Worm (Caenorhabditis elegans) whole organism, mixed stage, embryonic: ENCODE measurements around the gene vps-35.

Source experiments
- M03D4.4 ChIP-seq: sonication (generic microtip); optimal IDR thresholded peaks from 2 replicates; lab custom pipeline; 2017; ENCODE audit warnings: mild to moderate bottlenecking, missing genetic modification characterization, missing compliant biosample characterization
- ceh-39 ChIP-seq: fragments of 150-350 bp; optimal IDR thresholded peaks from 2 replicates; lab custom pipeline; 2014; ENCODE audit warnings: missing biosample characterization, missing genetic modification characterization
- ceh-43 ChIP-seq: fragments of 200-800 bp; sonication (Bioruptor generic); optimal IDR thresholded peaks from 2 replicates; lab custom pipeline; 2018; ENCODE audit warnings: mild to moderate bottlenecking, missing genetic modification characterization, moderate library complexity, missing compliant biosample characterization
- ces-1 ChIP-seq: fragments of 150-350 bp; optimal IDR thresholded peaks from 2 replicates; lab custom pipeline; 2014; ENCODE audit warnings: missing biosample characterization, missing genetic modification reagents, missing genetic modification characterization
- ham-2 ChIP-seq: fragments of 200-800 bp; sonication (Bioruptor generic); optimal IDR thresholded peaks from 2 replicates; lab custom pipeline; 2018; ENCODE audit warnings: mild to moderate bottlenecking, missing genetic modification characterization, missing compliant biosample characterization
- lin-32 ChIP-seq: fragments of 200-800 bp; sonication (Bioruptor generic); optimal IDR thresholded peaks from 2 replicates; lab custom pipeline; 2018; ENCODE audit warnings: mild to moderate bottlenecking, missing genetic modification characterization, missing compliant biosample characterization
- lsy-2 ChIP-seq: fragments of 150-350 bp; optimal IDR thresholded peaks from 2 replicates; lab custom pipeline; 2014; ENCODE audit warnings: missing biosample characterization, missing genetic modification characterization
- mab-5 ChIP-seq: fragments of 150-350 bp; optimal IDR thresholded peaks from 2 replicates; lab custom pipeline; 2014; ENCODE audit warnings: missing biosample characterization, missing genetic modification characterization
- mep-1 ChIP-seq: fragments of 150-350 bp; optimal IDR thresholded peaks from 2 replicates; lab custom pipeline; 2017; ENCODE audit warnings: missing biosample characterization, missing genetic modification reagents, missing genetic modification characterization, inconsistent platforms
- mls-2 ChIP-seq: sonication (generic microtip); optimal IDR thresholded peaks from 2 replicates; lab custom pipeline; 2016; ENCODE audit warnings: mild to moderate bottlenecking, missing genetic modification characterization, moderate library complexity, missing compliant biosample characterization
- nhr-12 ChIP-seq: fragments of 150-350 bp; optimal IDR thresholded peaks from 2 replicates; lab custom pipeline; 2014; ENCODE audit warnings: missing biosample characterization, missing genetic modification characterization
- nhr-2 ChIP-seq: fragments of 150-350 bp; optimal IDR thresholded peaks from 2 replicates; lab custom pipeline; 2014; ENCODE audit warnings: missing biosample characterization, missing genetic modification characterization
- nhr-237 ChIP-seq: fragments of 150-350 bp; optimal IDR thresholded peaks from 2 replicates; lab custom pipeline; 2014; ENCODE audit warnings: missing biosample characterization, missing genetic modification characterization
- nhr-28 ChIP-seq: fragments of 150-350 bp; optimal IDR thresholded peaks from 2 replicates; lab custom pipeline; 2014; ENCODE audit warnings: missing biosample characterization, missing genetic modification characterization
- nhr-76 ChIP-seq: sonication (generic microtip); optimal IDR thresholded peaks from 2 replicates; lab custom pipeline; 2017; ENCODE audit warnings: missing biosample characterization, missing genetic modification characterization
- pha-4 ChIP-seq: fragments of 150-350 bp; optimal IDR thresholded peaks from 2 replicates; lab custom pipeline; 2018; ENCODE audit warnings: missing biosample characterization, missing genetic modification reagents, missing genetic modification characterization
- sem-2 ChIP-seq: fragments of 200-800 bp; sonication (Bioruptor generic); optimal IDR thresholded peaks from 2 replicates; lab custom pipeline; 2018; ENCODE audit warnings: mild to moderate bottlenecking, missing genetic modification characterization, missing compliant biosample characterization
- snpc-4 ChIP-seq: fragments of 150-350 bp; optimal IDR thresholded peaks from 2 replicates; lab custom pipeline; 2014; ENCODE audit warnings: missing biosample characterization, missing genetic modification characterization
- sptf-1 ChIP-seq: sonication (generic microtip); optimal IDR thresholded peaks from 2 replicates; lab custom pipeline; 2017; ENCODE audit warnings: mild to moderate bottlenecking, missing genetic modification characterization, moderate library complexity, missing compliant biosample characterization
- tbx-8 ChIP-seq: fragments of 200-800 bp; sonication (Bioruptor generic); optimal IDR thresholded peaks from 2 replicates; lab custom pipeline; 2018; ENCODE audit warnings: mild to moderate bottlenecking, missing genetic modification characterization, moderate library complexity, missing compliant biosample characterization
- unc-120 ChIP-seq: sonication (generic microtip); optimal IDR thresholded peaks from 2 replicates; lab custom pipeline; 2017; ENCODE audit warnings: missing genetic modification characterization, missing compliant biosample characterization; ENCODE audit not compliant: poor library complexity, severe bottlenecking
- unc-39 ChIP-seq: fragments of 150-350 bp; optimal IDR thresholded peaks from 2 replicates; lab custom pipeline; 2014; ENCODE audit warnings: missing biosample characterization, missing genetic modification characterization
- zip-8 ChIP-seq: fragments of 150-350 bp; optimal IDR thresholded peaks from 2 replicates; lab custom pipeline; 2014; ENCODE audit warnings: missing biosample characterization, missing genetic modification characterization
- ztf-11 ChIP-seq: fragments of 150-350 bp; optimal IDR thresholded peaks from 2 replicates; lab custom pipeline; 2014; ENCODE audit warnings: missing biosample characterization, missing genetic modification characterization

vps-35 gene

DNA sequence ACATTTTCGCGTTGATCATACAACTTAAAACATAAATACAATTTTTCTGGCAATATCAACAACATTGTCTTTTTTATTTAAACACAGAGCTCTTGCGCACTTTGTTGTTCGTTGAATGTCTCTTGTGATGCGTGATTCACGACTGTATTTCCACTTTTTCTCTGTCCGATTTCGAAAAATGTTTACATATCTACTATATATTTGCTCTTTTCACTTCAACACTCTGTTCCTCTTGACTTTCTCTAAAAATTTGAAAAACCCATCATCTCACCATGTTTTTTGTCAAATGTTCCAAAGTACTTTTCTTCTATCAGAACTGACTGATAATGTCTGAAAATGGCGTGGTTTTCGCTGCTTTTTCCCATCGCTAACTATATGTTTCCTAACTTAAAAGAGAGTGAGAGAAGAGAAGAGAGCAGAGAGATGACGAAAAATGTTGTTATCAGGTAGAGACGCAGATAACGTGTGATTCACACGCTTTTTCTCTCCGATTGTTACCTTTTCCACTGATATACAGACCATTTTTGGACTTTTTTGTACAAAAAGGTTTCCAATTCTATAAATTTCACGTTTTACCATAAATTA is 4.4 kb downstream of the vps-35 start:
- TF ChIP-seq nhr-28 (tag; lab: Kevin White, UChicago) (no peak), unc-120 (peak; percentile 15), nhr-76 (tag; lab: Kevin White, UChicago) (no peak), mep-1 (no peak), ceh-39 (tag; lab: Kevin White, UChicago) (no peak)

DNA sequence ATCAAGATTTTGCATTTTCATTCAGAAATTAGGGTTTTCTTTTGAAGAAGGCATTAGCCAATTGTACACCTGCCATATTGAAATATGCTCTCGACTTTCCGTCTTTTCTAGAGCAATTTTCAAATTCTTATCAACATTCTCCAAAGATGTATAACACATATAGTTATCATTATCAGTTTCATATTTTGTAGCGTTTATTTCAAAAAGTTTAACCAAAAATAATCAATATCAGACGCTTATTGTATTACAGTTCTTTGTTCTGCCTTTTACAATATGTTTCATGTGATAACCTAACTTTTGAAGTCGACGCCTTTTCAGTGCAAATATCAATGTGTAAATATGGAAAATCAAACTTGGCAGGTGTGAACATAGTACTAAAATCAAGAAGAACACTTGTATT is 6.3 kb downstream of the vps-35 start:
- no peak for TF ChIP-seq snpc-4
- TF ChIP-seq ceh-43 (GFP tag; lab: Kevin White, UChicago), result no peak
- no peak for TF ChIP-seq mab-5 (tag; lab: Kevin White, UChicago)
- no peak for TF ChIP-seq ham-2 (GFP tag; lab: Kevin White, UChicago)
- TF ChIP-seq ceh-39 (tag; lab: Kevin White, UChicago), result no peak
- TF ChIP-seq unc-120, result no peak
- no peak for TF ChIP-seq sem-2 (GFP tag; lab: Kevin White, UChicago)
- no peak for TF ChIP-seq mls-2 (tag; lab: Kevin White, UChicago)
- no peak for TF ChIP-seq nhr-2 (tag; lab: Kevin White, UChicago)
- no peak for TF ChIP-seq unc-39 (tag; lab: Kevin White, UChicago)
- TF ChIP-seq nhr-28 (tag; lab: Kevin White, UChicago), result no peak
- no peak for TF ChIP-seq M03D4.4 (tag; lab: Kevin White, UChicago)

DNA sequence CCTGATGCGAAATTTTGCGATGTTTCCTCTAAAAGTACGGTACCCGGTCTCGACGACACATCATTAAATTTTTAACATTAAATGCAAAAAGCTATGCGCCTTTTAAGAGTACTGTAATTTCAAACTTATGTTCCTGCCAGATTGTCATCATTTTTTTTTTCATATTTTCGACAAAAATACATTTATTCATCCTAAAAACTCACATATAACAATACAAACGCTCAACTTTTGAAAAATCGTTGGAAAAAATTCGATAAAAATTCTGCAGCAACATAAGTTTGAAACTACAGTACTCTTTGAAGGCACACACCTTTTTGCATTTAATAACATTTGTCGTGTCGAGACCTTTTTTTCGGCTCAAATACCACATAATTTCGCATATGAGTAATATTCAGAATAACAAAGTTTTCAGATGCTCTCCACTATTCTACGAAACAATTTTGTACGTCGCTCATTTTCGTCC is 9.4 kb downstream of the vps-35 start, which contains the start of gene frh-1:
Gene frh-1 (plus strand): TSS at position 413 of the 463 bp plus-strand sequence.
- TF ChIP-seq tbx-8 (no peak), unc-39 (tag; lab: Kevin White, UChicago) (no peak), zip-8 (tag; lab: Kevin White, UChicago) (no peak), lsy-2 (tag; lab: Kevin White, UChicago) (no peak), unc-120 (no peak), nhr-28 (tag; lab: Kevin White, UChicago) (no peak), ces-1 (GFP tag; lab: Kevin White, UChicago) (no peak)

DNA sequence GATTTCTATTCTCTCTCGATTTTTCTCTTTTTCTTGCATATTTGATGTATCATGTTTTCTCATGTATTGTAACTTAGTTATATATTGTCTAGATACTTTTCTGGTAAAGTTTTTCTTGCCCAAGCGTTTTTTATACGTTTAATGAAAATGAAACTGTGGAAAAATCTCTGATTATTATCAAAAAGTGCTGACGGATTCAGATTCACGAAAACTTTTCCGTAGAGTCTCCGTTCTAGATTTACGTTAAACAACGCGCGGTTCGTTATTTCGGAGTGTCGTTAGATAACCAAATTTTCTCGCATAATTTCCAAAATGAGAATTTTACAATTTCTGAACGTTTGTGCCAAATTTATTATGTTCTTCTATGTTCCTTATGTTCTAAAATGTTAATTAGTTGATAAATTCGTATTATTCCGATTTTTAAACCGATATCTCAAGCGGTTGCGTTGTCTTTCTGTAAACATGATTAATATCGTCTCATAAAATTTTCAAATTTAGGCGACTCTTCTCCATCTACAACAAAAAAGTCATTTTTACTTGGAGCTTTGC is 10.6 kb downstream of the vps-35 start, which contains the start of gene ptp-2:
Gene ptp-2 (plus strand): TSS at position 499 of the 549 bp plus-strand sequence.
- TF ChIP-seq ces-1 (GFP tag; lab: Kevin White, UChicago), result peak; percentile 91
- TF ChIP-seq unc-39 (tag; lab: Kevin White, UChicago), result no peak
- peak; percentile 13 for TF ChIP-seq nhr-237 (tag; lab: Kevin White, UChicago)

DNA sequence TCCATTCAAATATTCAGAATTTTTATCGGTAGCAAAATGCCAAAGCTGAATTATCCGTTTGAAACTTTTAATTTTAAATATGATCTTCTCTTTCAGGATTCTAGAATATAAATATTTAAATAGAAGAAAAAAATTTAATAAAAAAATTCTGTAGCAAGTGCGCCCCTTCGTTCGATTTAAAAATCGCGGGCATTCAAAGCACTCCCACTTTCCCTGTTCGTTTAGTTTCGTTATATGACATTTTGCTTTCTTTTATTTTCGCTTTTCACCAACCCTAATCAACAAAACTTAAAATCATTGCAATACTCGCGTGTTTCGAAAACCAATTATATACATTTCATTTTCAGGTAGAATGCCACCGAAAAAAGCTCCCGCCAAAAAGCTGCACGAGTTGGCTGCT is 14.0 kb downstream of the vps-35 start, which contains the start of gene vrk-1:
Gene vrk-1 (plus strand): TSS at position 348 of the 400 bp plus-strand sequence.
- TF ChIP-seq nhr-12 (tag; lab: Kevin White, UChicago) (no peak), ztf-11 (tag; lab: Kevin White, UChicago) (no peak), unc-39 (tag; lab: Kevin White, UChicago) (no peak), pha-4 (tag; lab: Kevin White, UChicago) (no peak), tbx-8 (no peak), M03D4.4 (tag; lab: Kevin White, UChicago) (no peak), lin-32 (GFP tag; lab: Kevin White, UChicago) (no peak), mep-1 (no peak), nhr-237 (tag; lab: Kevin White, UChicago) (no peak)

DNA sequence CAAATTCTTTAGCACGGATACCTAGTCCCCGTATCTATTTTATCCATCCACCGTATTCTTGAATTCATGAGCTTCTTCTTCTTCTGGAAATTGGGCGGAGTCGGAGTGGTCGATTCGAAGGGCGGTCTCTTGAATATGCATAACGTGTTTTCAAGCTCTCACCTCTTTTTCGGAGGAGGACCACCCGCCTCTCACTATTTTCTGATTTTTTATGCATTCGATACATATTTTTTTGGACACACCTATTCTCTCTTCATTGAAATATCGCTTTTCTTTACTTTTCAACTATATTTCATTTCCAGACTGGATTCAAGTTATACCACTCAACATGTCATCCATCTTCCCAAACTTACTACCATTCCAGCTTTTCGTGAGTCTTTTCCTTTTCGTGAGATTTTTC is 20.9 kb downstream of the vps-35 start, which contains the start of gene egl-44:
Gene egl-44 (plus strand): TSS at position 301 of the 400 bp plus-strand sequence.
- TF ChIP-seq sem-2 (GFP tag; lab: Kevin White, UChicago) (no peak), nhr-76 (tag; lab: Kevin White, UChicago) (no peak), sptf-1 (tag; lab: Kevin White, UChicago) (no peak), ztf-11 (tag; lab: Kevin White, UChicago) (no peak), unc-120 (no peak), nhr-2 (tag; lab: Kevin White, UChicago) (no peak), mab-5 (tag; lab: Kevin White, UChicago) (no peak), lsy-2 (tag; lab: Kevin White, UChicago) (no peak), zip-8 (tag; lab: Kevin White, UChicago) (no peak), mep-1 (no peak), M03D4.4 (tag; lab: Kevin White, UChicago) (no peak)
